Worm (Caenorhabditis elegans) whole organism, L2 larva: ENCODE results near the gene best-5.

Source experiments
- C34F6.9 ChIP-seq: fragments of 150-350 bp; optimal IDR thresholded peaks from 2 replicates; lab custom pipeline; 2014; ENCODE audit warnings: missing biosample characterization, missing genetic modification characterization
- ama-1 ChIP-seq: fragments of 150-350 bp; optimal IDR thresholded peaks from 2 replicates; lab custom pipeline; 2018; ENCODE audit warnings: inconsistent platforms
- elt-1 ChIP-seq: fragments of 150-350 bp; optimal IDR thresholded peaks from 2 replicates; lab custom pipeline; 2014; ENCODE audit warnings: missing biosample characterization, missing genetic modification characterization
- lin-39 ChIP-seq: fragments of 150-350 bp; optimal IDR thresholded peaks from 2 replicates; lab custom pipeline; 2014; ENCODE audit warnings: missing biosample characterization, missing genetic modification reagents, missing genetic modification characterization
- mab-5 ChIP-seq: fragments of 150-350 bp; optimal IDR thresholded peaks from 2 replicates; lab custom pipeline; 2014; ENCODE audit warnings: missing biosample characterization, missing genetic modification characterization
- nhr-11 ChIP-seq: fragments of 150-350 bp; optimal IDR thresholded peaks from 2 replicates; lab custom pipeline; 2014; ENCODE audit warnings: missing biosample characterization, missing genetic modification characterization
- nhr-237 ChIP-seq: fragments of 150-350 bp; optimal IDR thresholded peaks from 2 replicates; lab custom pipeline; 2014; ENCODE audit warnings: missing biosample characterization, missing genetic modification characterization
- nhr-25 ChIP-seq: fragments of 150-350 bp; sonication (generic microtip); optimal IDR thresholded peaks from 3 replicates; lab custom pipeline; 2014; ENCODE audit warnings: missing biosample characterization, missing genetic modification characterization
- skn-1 ChIP-seq: sonication (generic microtip); optimal IDR thresholded peaks from 2 replicates; lab custom pipeline; 2017; ENCODE audit warnings: missing biosample characterization, missing genetic modification characterization
- unc-39 ChIP-seq: fragments of 150-350 bp; optimal IDR thresholded peaks from 2 replicates; lab custom pipeline; 2014; ENCODE audit warnings: missing biosample characterization, missing genetic modification characterization
- ztf-11 ChIP-seq: sonication (generic microtip); optimal IDR thresholded peaks from 2 replicates; lab custom pipeline; 2017; ENCODE audit warnings: missing biosample characterization, missing genetic modification characterization

ce11 chrIII:9646440-9647021 is 43.5 kb downstream of the best-5 start:
- TF ChIP-seq unc-39 (tag; lab: Kevin White, UChicago) (no peak), elt-1 (tag; lab: Kevin White, UChicago) (peak; percentile 42), nhr-25 (tag; lab: Kevin White, UChicago) (no peak), lin-39 (no peak), mab-5 (no peak), ztf-11 (no peak), nhr-237 (tag; lab: Kevin White, UChicago) (no peak), ama-1 (lab: Kevin White, UChicago) (no peak), nhr-11 (tag; lab: Kevin White, UChicago) (no peak), skn-1 (tag; lab: Kevin White, UChicago) (no peak), C34F6.9 (tag; lab: Kevin White, UChicago) (no peak)
